Fruit fly (Drosophila melanogaster) whole organism, wandering third instar larva: ENCODE measurements around the gene CG10725.

Source experiments
- Hr78 ChIP-seq: fragments of >200 bp; optimal IDR thresholded peaks from 2 replicates; lab custom pipeline; 2017; ENCODE audit warnings: missing biosample characterization, missing genetic modification characterization
- N ChIP-seq: fragments of >200 bp; optimal IDR thresholded peaks from 2 replicates; lab custom pipeline; 2018; ENCODE audit warnings: missing biosample characterization, missing external identifiers, missing genetic modification characterization
- dsf ChIP-seq: sonication (Bioruptor generic); optimal IDR thresholded peaks from 2 replicates; lab custom pipeline; 2016; ENCODE audit warnings: missing biosample characterization, missing genetic modification characterization, borderline replicate concordance
- jim ChIP-seq: fragments of 175-275, 200-325 bp; sonication (Bioruptor generic); optimal IDR thresholded peaks from 2 replicates; lab custom pipeline; 2016; ENCODE audit warnings: missing biosample characterization, mild to moderate bottlenecking, missing genetic modification characterization
- psq ChIP-seq: fragments of 200-800 bp; sonication (Bioruptor generic); optimal IDR thresholded peaks from 3 replicates; lab custom pipeline; 2017; ENCODE audit warnings: missing biosample characterization, mild to moderate bottlenecking, missing genetic modification characterization, moderate library complexity
- usp ChIP-seq: fragments of >200 bp; optimal IDR thresholded peaks from 2 replicates; lab custom pipeline; 2017; ENCODE audit warnings: missing biosample characterization, missing genetic modification characterization

DNA sequence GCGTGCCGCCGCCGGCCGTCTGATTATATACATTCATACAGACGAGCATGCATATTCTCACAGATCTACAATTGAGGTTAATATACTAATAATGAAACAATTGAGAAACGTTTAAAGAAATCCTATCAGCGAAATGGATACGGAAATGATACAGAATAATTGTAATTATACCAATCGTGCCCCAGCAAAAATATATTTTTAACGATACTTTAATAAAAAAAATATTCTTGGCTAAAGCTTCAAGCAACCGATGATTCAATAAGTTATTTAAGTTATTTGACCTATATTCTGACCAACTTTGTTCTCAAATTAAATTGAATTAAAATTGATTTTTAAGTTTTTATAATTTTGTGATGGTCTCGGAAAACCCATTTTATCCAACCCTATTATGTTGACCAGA is 38.3 kb downstream of the CG10725 start:
- TF ChIP-seq jim (GFP tag; lab: Kevin White, UChicago) (no peak), N (GFP tag; lab: Kevin White, UChicago) (no peak), Hr78 (GFP tag; lab: Kevin White, UChicago) (no peak), dsf (GFP tag; lab: Kevin White, UChicago) (no peak), psq (no peak), usp (GFP tag; lab: Kevin White, UChicago) (no peak)
